Worm (Caenorhabditis elegans): ENCODE measurements around the gene mrps-21.

mrps-21 gene

DNA sequence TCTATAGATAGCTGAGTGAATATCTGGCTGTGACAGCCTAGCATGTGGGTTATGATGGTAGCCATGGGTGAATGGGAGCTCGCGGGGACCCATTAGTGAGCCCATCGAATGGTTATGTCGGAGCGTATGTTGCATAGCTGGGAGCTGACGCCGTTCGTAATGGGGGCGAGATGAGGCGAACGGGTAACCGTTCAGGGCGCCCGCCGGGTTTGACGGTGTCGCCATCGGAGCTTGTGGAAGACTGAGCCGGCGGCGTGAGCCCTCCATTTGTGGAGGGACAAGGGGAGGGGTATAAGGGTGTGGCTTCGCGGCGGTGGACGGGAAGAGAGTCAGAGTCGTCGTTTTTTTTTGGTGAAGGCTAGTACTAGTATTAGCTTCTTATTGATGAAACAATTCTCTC, 35.5 kb downstream of the mrps-21 start:
- no peak for TF ChIP-seq mab-5 (tag; optimal IDR thresholded peaks at IDR 0.05)

DNA sequence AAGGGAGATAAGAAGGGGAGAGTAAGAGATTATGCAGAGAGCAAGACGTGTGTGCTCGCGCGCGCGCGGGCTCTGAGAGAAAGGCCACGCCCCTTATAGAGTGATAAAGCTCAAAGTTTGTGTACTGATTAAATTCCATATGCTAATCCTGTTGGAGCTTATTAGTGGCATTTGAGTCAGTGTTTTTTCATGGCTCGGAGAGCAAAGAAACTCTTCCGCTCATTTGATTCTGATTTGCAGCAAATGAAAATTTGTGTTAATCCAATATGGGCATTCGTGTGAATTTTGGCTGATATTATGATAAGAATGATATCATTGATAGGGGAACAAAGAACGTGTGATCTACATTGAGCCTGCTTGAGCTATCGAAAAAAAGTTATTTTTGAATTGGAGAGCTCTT, 45.8 kb downstream of the mrps-21 start:
- TF ChIP-seq unc-62 (GFP tag; optimal IDR thresholded peaks at IDR 0.05) (no peak), lin-11 (tag; optimal IDR thresholded peaks at IDR 0.05) (peak; percentile 24)

DNA sequence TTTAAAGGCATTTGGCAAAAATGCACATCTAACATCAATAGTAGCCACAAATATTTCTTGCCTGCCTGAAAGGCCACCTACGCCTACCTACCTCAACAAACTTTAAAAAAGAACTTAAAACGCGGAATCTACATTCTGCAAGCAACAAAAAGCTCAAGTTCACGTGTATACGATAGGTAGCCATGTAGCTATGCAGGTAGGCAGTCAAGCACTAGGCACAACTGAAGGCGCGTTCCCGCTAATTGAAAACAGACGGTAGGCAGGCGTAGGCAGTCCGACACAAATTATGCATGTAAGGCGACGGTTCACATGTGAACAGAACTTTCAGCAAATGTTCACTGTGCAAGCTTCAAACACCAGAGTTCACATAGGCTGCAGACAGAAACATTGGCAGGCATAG, 46.7 kb downstream of the mrps-21 start:
- TF ChIP-seq unc-39 (tag; optimal IDR thresholded peaks at IDR 0.05), result no peak
- TF ChIP-seq nhr-10 (tag; optimal IDR thresholded peaks at IDR 0.05), result no peak
- TF ChIP-seq nhr-11 (tag; optimal IDR thresholded peaks at IDR 0.05), result no peak
- no peak for TF ChIP-seq skn-1 (tag; optimal IDR thresholded peaks at IDR 0.05)
- no peak for TF ChIP-seq unc-62 (GFP tag; optimal IDR thresholded peaks at IDR 0.05)
- no peak for TF ChIP-seq nhr-129 (tag; optimal IDR thresholded peaks at IDR 0.05)
- TF ChIP-seq nhr-21 (tag; optimal IDR thresholded peaks at IDR 0.05), result no peak
- TF ChIP-seq blmp-1 (tag; optimal IDR thresholded peaks at IDR 0.05; ENCODE audit: insufficient read depth), result no peak
- no peak for TF ChIP-seq sma-3 (GFP tag; optimal IDR thresholded peaks at IDR 0.05)
- TF ChIP-seq alr-1 (tag; optimal IDR thresholded peaks at IDR 0.05), result no peak
- no peak for TF ChIP-seq sma-9 (GFP tag; optimal IDR thresholded peaks at IDR 0.05)
- TF ChIP-seq sma-9 (tag; optimal IDR thresholded peaks at IDR 0.05), result no peak
- no peak for TF ChIP-seq dmd-4 (tag; optimal IDR thresholded peaks at IDR 0.05)
- no peak for TF ChIP-seq ceh-82 (tag; optimal IDR thresholded peaks at IDR 0.05)
- no peak for TF ChIP-seq ama-1 (optimal IDR thresholded peaks at IDR 0.05)
- TF ChIP-seq ztf-4 (tag; optimal IDR thresholded peaks at IDR 0.05), result no peak
- TF ChIP-seq mab-5 (tag; optimal IDR thresholded peaks at IDR 0.05), result no peak
- TF ChIP-seq nhr-23 (tag; optimal IDR thresholded peaks at IDR 0.05), result no peak

DNA sequence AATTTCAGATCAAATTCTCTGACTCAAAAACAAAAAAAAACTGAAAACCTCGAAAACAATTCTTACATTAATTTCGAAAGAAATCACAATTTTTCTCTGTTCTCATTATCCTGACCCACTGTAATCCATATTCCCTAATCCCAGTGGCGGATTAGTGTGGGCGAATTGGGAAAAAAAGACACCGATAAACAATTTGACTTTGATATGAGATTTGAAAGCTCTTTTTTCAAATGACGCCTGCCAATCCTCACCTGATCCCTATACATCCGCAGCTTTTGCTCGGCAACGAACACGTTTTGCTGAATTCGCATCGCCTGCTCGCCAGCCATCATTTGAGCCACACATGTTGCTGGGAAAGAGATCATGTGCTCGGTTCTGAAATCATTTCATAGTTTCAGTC, 47.6 kb downstream of the mrps-21 start:
- TF ChIP-seq alr-1 (tag; optimal IDR thresholded peaks at IDR 0.05), result no peak
- TF ChIP-seq skn-1 (tag; optimal IDR thresholded peaks at IDR 0.05), result no peak
- TF ChIP-seq snpc-4 (tag; optimal IDR thresholded peaks at IDR 0.05), result no peak
- TF ChIP-seq zag-1 (tag; optimal IDR thresholded peaks at IDR 0.05), result no peak
- no peak for TF ChIP-seq gmeb-1 (tag; optimal IDR thresholded peaks at IDR 0.05)
- TF ChIP-seq nhr-11 (tag; optimal IDR thresholded peaks at IDR 0.05), result no peak
- TF ChIP-seq ceh-16 (tag; optimal IDR thresholded peaks at IDR 0.05), result no peak
- TF ChIP-seq peb-1 (tag; optimal IDR thresholded peaks at IDR 0.05), result no peak
- no peak for TF ChIP-seq ceh-82 (tag; optimal IDR thresholded peaks at IDR 0.05)

DNA sequence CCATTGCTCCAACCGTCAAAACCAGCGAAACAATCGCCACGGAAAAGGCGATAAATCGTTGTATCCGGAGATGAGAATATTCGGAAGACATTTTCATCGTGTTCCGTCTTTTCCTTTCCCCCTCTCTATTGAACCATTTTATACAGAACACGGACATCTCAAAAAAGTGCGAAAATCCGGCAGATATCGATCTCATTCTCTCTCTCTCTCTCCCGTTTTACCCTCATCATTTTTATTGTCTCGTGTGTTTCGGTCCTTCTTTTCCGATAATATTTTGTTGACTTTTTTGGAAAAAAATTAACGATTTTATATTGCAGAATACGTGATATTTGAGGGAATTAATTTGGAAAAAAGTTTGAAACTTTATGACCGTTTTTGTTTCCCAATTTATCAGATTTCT, 49.7 kb downstream of the mrps-21 start, which contains the start of gene col-110:
Gene col-110, minus strand, starts transcription at position 101 of the 400 bp plus-strand sequence.
- no peak for TF ChIP-seq ztf-4 (tag; optimal IDR thresholded peaks at IDR 0.05)
- no peak for TF ChIP-seq nhr-21 (tag; optimal IDR thresholded peaks at IDR 0.05)
- TF ChIP-seq sma-9 (GFP tag; optimal IDR thresholded peaks at IDR 0.05), result no peak
- TF ChIP-seq sma-9 (tag; optimal IDR thresholded peaks at IDR 0.05), result no peak
- no peak for TF ChIP-seq sma-3 (GFP tag; optimal IDR thresholded peaks at IDR 0.05)
- TF ChIP-seq C34F6.9 (tag; optimal IDR thresholded peaks at IDR 0.05), result no peak
- TF ChIP-seq ZK546.5 (tag; optimal IDR thresholded peaks at IDR 0.05), result no peak
- TF ChIP-seq ztf-1 (GFP tag; conservative IDR thresholded peaks at IDR 0.05), result no peak
- TF ChIP-seq mab-5 (tag; optimal IDR thresholded peaks at IDR 0.05), result no peak
- TF ChIP-seq snpc-4 (tag; optimal IDR thresholded peaks at IDR 0.05), result no peak
- TF ChIP-seq peb-1 (tag; optimal IDR thresholded peaks at IDR 0.05), result no peak
- no peak for TF ChIP-seq ceh-16 (tag; optimal IDR thresholded peaks at IDR 0.05)
- TF ChIP-seq skn-1 (tag; optimal IDR thresholded peaks at IDR 0.05), result no peak
- no peak for TF ChIP-seq ama-1 (optimal IDR thresholded peaks at IDR 0.05)
- no peak for TF ChIP-seq nhr-12 (tag; optimal IDR thresholded peaks at IDR 0.05)
- TF ChIP-seq nhr-129 (tag; optimal IDR thresholded peaks at IDR 0.05), result no peak
- TF ChIP-seq unc-55 (GFP tag; optimal IDR thresholded peaks at IDR 0.05), result no peak
- TF ChIP-seq unc-39 (tag; optimal IDR thresholded peaks at IDR 0.05), result no peak
- TF ChIP-seq lin-39 (tag; optimal IDR thresholded peaks at IDR 0.05), result no peak
- no peak for TF ChIP-seq nhr-6 (tag; optimal IDR thresholded peaks at IDR 0.05)
- TF ChIP-seq lin-13 (GFP tag; optimal IDR thresholded peaks at IDR 0.05), result no peak

All from whole organism, L2 larva.